Fruit fly (Drosophila melanogaster): ENCODE measurements around the gene CG4789.

The CG4789 gene

DNA sequence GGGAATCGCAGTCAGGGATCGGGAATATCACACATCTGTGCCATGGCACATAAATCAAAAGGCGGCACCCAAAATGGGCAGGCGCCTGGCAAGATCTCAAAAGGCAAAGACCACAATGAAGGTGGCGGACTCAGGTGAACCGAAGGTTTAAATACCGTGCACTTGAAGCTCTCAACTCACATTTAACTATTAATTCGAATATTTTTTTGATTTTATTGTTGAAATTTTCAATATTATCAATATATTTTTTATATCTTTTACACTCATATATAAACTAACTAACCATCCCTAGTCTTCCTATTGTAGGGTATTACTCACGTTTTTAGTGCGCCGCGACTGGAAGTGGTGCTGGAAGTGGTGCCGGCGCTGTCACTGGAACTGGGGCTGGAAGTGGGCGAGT is 48.2 kb downstream of the CG4789 start (continued):
- TF ChIP-seq CG2889 (GFP tag; IDR thresholded peaks at IDR 0.05) = no peak
- TF ChIP-seq CG7987 (GFP tag; optimal IDR thresholded peaks at IDR 0.05) = no peak
- no peak for TF ChIP-seq h (optimal IDR thresholded peaks at IDR 0.05)
- no peak for TF ChIP-seq ara (GFP tag; IDR thresholded peaks at IDR 0.05)
- TF ChIP-seq CG18764 (GFP tag; optimal IDR thresholded peaks at IDR 0.05) = no peak
- TF ChIP-seq Dad (GFP tag; optimal IDR thresholded peaks at IDR 0.05) = no peak
- TF ChIP-seq kay (GFP tag; optimal IDR thresholded peaks at IDR 0.05) = no peak
- no peak for TF ChIP-seq Lhr (GFP tag; optimal IDR thresholded peaks at IDR 0.05)
- no peak for TF ChIP-seq trh (GFP tag; optimal IDR thresholded peaks at IDR 0.05)
- no peak for TF ChIP-seq CkIIα-i1 (GFP tag; IDR thresholded peaks at IDR 0.05)
- TF ChIP-seq vvl (GFP tag; IDR thresholded peaks at IDR 0.05) = no peak
- TF ChIP-seq br (optimal IDR thresholded peaks at IDR 0.05) = no peak
- no peak for TF ChIP-seq CG7963 (GFP tag; IDR thresholded peaks at IDR 0.05; ENCODE audit: partially characterized antibody)
- no peak for TF ChIP-seq bab2 (GFP tag; optimal IDR thresholded peaks at IDR 0.05)
- peak; percentile 14 for TF ChIP-seq sens (GFP tag)
- no peak for TF ChIP-seq CG17385 (GFP tag; optimal IDR thresholded peaks at IDR 0.05)
- no peak for TF ChIP-seq CG1233 (GFP tag; optimal IDR thresholded peaks at IDR 0.05)
- 0 out of 2 replicates have a peak, but pooled peaks have one; percentile 17 for TF ChIP-seq CG32772 (GFP tag; IDR thresholded peaks at IDR 0.05)
- 0 out of 2 replicates have a peak, but pooled peaks have one; percentile 13 for TF ChIP-seq esg (GFP tag; conservative IDR thresholded peaks at IDR 0.05)
- peak; percentile 45; the same call in 2 of the 3 replicates for TF ChIP-seq row (GFP tag; IDR thresholded peaks at IDR 0.05)
- TF ChIP-seq Sox100B (GFP tag; optimal IDR thresholded peaks at IDR 0.05) = peak; percentile 7
- no peak for TF ChIP-seq CG13123 (GFP tag; optimal IDR thresholded peaks at IDR 0.05)
- no peak for TF ChIP-seq Bteb2 (GFP tag; optimal IDR thresholded peaks at IDR 0.05)
- TF ChIP-seq CG11504 (tag; optimal IDR thresholded peaks at IDR 0.05) = peak; percentile 37
- TF ChIP-seq CG17186 (GFP tag; optimal IDR thresholded peaks at IDR 0.05) = no peak
- peak; percentile 18 for TF ChIP-seq CG6254 (GFP tag; optimal IDR thresholded peaks at IDR 0.05)
- no peak for TF ChIP-seq H2.0 (GFP tag; IDR thresholded peaks at IDR 0.05)
- TF ChIP-seq corto (GFP tag; optimal IDR thresholded peaks at IDR 0.05) = no peak
- TF ChIP-seq CG16779 (GFP tag; IDR thresholded peaks at IDR 0.05) = no peak
- TF ChIP-seq sna (GFP tag; IDR thresholded peaks at IDR 0.05; ENCODE audit: partially characterized antibody) = no peak
- no peak for TF ChIP-seq so (GFP tag; IDR thresholded peaks at IDR 0.05)
- no peak for TF ChIP-seq CG4730 (GFP tag; IDR thresholded peaks at IDR 0.05)
- no peak for TF ChIP-seq CG14441 (GFP tag; IDR thresholded peaks at IDR 0.05)
- TF ChIP-seq CG17361 (GFP tag; IDR thresholded peaks at IDR 0.05) = no peak
- no peak for TF ChIP-seq Ssrp (tag; optimal IDR thresholded peaks at IDR 0.05)
- no peak for TF ChIP-seq CG8478 (optimal IDR thresholded peaks at IDR 0.05)
- TF ChIP-seq Hmx (GFP tag; optimal IDR thresholded peaks at IDR 0.05) = no peak
- no peak for TF ChIP-seq CHES-1-like (GFP tag; optimal IDR thresholded peaks at IDR 0.05)
- TF ChIP-seq pho (GFP tag; optimal IDR thresholded peaks at IDR 0.05) = no peak
- no peak for TF ChIP-seq yki (optimal IDR thresholded peaks at IDR 0.05)
- no peak for TF ChIP-seq Dbx (GFP tag; IDR thresholded peaks at IDR 0.05)
- no peak for TF ChIP-seq BtbVII (GFP tag; optimal IDR thresholded peaks at IDR 0.05)
- 0 out of 3 replicates have a peak, but pooled peaks have one; percentile 36 for TF ChIP-seq dysf (GFP tag; IDR thresholded peaks at IDR 0.05)
- TF ChIP-seq CG8924 (tag; optimal IDR thresholded peaks at IDR 0.05) = no peak
- TF ChIP-seq cad (GFP tag; optimal IDR thresholded peaks at IDR 0.05) = no peak
- TF ChIP-seq Stat92E (GFP tag; optimal IDR thresholded peaks at IDR 0.05) = no peak
- no peak for TF ChIP-seq hkb (optimal IDR thresholded peaks at IDR 0.05)
- peak; percentile 43; the same call in 1 of the 2 replicates for TF ChIP-seq hkb (GFP tag; IDR thresholded peaks at IDR 0.05)
- TF ChIP-seq CG3847 (GFP tag; IDR thresholded peaks at IDR 0.05) = no peak
- no peak for TF ChIP-seq Taf1 (GFP tag; IDR thresholded peaks at IDR 0.05)
- TF ChIP-seq CG13287 (GFP tag; IDR thresholded peaks at IDR 0.05; ENCODE audit: partially characterized antibody) = no peak
- peak in 1 of 2 experiments; percentile 35 for TF ChIP-seq bsh (GFP tag; optimal IDR thresholded peaks at IDR 0.05)
- TF ChIP-seq CG6272 (GFP tag; IDR thresholded peaks at IDR 0.05) = no peak
- TF ChIP-seq hbn (GFP tag; IDR thresholded peaks at IDR 0.05; ENCODE audit: partially characterized antibody) = no peak

Measured in whole organism, embryonic.